Fruit fly (Drosophila melanogaster): Measurements from ENCODE around the gene CG42556.

dm6 chr2L:16861126-16861525, 28.6 kb upstream of the CG42556 start, which contains the start of gene CG6012:
- no peak for TF ChIP-seq CG12768 (GFP tag; optimal IDR thresholded peaks at IDR 0.05)
- TF ChIP-seq Hr96 (GFP tag; optimal IDR thresholded peaks at IDR 0.05), result no peak

Data from whole organism, adult.